Worm (Caenorhabditis elegans): ENCODE results near the gene F53B2.5.
"Not testable (repeated sequence)": the region's sequence is repeated elsewhere in the genome, so short reads cannot be mapped to it uniquely, and the experiment has no call there.

Gene F53B2.5

DNA sequence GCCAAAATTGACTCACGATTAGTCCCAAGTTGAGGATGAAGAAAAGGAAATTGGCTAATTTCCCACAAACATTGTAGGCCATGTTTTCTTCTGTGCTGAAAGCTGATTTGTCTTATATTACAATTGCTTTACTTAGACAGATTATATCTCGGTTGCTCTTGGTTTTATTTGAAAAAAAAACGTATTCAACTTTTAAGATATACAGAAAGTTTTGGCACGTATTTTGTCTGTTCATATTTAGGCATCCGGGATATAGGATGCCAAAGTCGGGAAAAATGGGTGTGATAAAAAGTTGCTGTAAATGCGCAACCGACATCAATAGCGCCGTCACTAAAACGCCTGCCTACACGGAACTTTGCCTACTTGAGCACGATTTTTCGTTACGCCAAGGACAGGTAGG, 10.8 kb downstream of the F53B2.5 start, which contains the start of gene tsp-4:
TSS of gene tsp-4 (minus strand) at position 101 of the 400 bp plus-strand sequence.
- TF ChIP-seq ceh-13 (GFP tag; optimal IDR thresholded peaks at IDR 0.05) (no peak), pes-1 (GFP tag; IDR thresholded peaks at IDR 0.05) (no peak), aly-1 (tag; optimal IDR thresholded peaks at IDR 0.05) (no peak), B0310.2 (tag; optimal IDR thresholded peaks at IDR 0.05) (no peak), hmg-4 (GFP tag; optimal IDR thresholded peaks at IDR 0.05) (no peak), tbx-11 (GFP tag; IDR thresholded peaks at IDR 0.05) (no peak), tbx-37 (GFP tag; conservative IDR thresholded peaks at IDR 0.05) (no peak), hnd-1 (tag; optimal IDR thresholded peaks at IDR 0.05) (no peak), ama-1 (optimal IDR thresholded peaks at IDR 0.05) (no peak), tra-4 (tag; optimal IDR thresholded peaks at IDR 0.05) (no peak), hmbx-1 (tag; optimal IDR thresholded peaks at IDR 0.05) (no peak), ets-7 (tag; optimal IDR thresholded peaks at IDR 0.05) (no peak), F13C5.2 (tag; optimal IDR thresholded peaks at IDR 0.05) (no peak), flt-1 (GFP tag; IDR thresholded peaks at IDR 0.05) (no peak), ceh-36 (tag; optimal IDR thresholded peaks at IDR 0.05) (no peak), sea-1 (GFP tag; conservative IDR thresholded peaks at IDR 0.05) (no peak)

DNA sequence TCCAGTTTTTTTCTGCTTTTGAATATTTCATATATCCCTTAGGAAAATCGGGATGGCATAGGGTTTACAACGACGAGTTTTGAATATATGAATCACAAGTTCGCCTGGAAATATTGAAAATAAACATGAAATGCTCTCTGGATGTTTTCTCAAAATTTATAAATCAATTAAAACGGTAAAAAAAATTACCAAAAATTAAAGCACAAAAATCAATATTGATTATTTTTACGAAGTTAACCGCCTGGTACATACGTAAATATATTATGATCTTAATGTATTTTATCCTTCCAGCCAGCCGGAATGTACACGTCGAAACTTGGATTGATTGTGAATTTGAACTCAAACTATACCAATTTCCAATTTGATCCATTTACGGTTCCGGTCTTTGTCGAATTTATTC, 25.6 kb downstream of the F53B2.5 start, which contains the start of gene sru-17:
TSS of gene sru-17 (plus strand) at position 301 of the 400 bp plus-strand sequence.
- TF ChIP-seq hmg-4 (GFP tag; optimal IDR thresholded peaks at IDR 0.05); scrt-1 (GFP tag; IDR thresholded peaks at IDR 0.05); hmbx-1 (tag; optimal IDR thresholded peaks at IDR 0.05): not testable (repeated sequence)

DNA sequence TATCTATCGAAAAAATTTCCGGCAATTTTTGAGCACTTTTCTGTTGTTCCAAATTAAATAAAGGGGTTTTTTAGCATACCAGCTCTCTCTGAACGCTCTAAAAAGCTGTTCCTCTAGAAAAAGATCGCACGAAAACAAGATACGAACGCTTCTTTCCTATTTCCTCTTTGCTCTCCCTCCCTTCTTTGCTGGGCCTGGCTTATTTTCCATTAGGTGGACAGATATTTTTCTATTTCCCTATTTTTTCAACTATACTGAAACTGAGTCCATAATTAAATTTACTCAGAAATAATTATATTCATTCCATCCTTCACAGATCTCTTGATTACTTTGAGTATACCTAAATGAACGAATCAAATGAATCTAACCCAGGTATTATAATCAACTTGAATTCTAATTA, 29.0 kb downstream of the F53B2.5 start, which contains the start of gene sru-18:
TSS of gene sru-18 (plus strand) at position 301 of the 400 bp plus-strand sequence.
- TF ChIP-seq tra-4 (tag; optimal IDR thresholded peaks at IDR 0.05) (no peak), ceh-36 (tag; optimal IDR thresholded peaks at IDR 0.05) (no peak), pes-1 (GFP tag; IDR thresholded peaks at IDR 0.05) (no peak), ets-7 (tag; optimal IDR thresholded peaks at IDR 0.05) (no peak), ceh-13 (GFP tag; optimal IDR thresholded peaks at IDR 0.05) (no peak), scrt-1 (GFP tag; IDR thresholded peaks at IDR 0.05) (no peak), F13C5.2 (tag; optimal IDR thresholded peaks at IDR 0.05) (no peak), hmbx-1 (tag; optimal IDR thresholded peaks at IDR 0.05) (no peak), hnd-1 (tag; optimal IDR thresholded peaks at IDR 0.05) (no peak), B0310.2 (tag; optimal IDR thresholded peaks at IDR 0.05) (no peak), sea-1 (GFP tag; conservative IDR thresholded peaks at IDR 0.05) (no peak), flt-1 (GFP tag; IDR thresholded peaks at IDR 0.05) (no peak), aly-1 (tag; optimal IDR thresholded peaks at IDR 0.05) (no peak), tbx-11 (GFP tag; IDR thresholded peaks at IDR 0.05) (no peak), hmg-4 (GFP tag; optimal IDR thresholded peaks at IDR 0.05) (no peak)

ce11 chrIV:12498238-12498637, 32.7 kb downstream of the F53B2.5 start, which contains the start of gene sru-19:
Gene sru-19, plus strand, starts transcription at chrIV:12498538.
- TF ChIP-seq ceh-13 (GFP tag; optimal IDR thresholded peaks at IDR 0.05) (no peak), sea-1 (GFP tag; conservative IDR thresholded peaks at IDR 0.05) (no peak), tra-4 (tag; optimal IDR thresholded peaks at IDR 0.05) (no peak), hnd-1 (tag; optimal IDR thresholded peaks at IDR 0.05) (no peak), tbx-37 (GFP tag; conservative IDR thresholded peaks at IDR 0.05) (no peak), ceh-36 (tag; optimal IDR thresholded peaks at IDR 0.05) (no peak), ets-7 (tag; optimal IDR thresholded peaks at IDR 0.05) (no peak), scrt-1 (GFP tag; IDR thresholded peaks at IDR 0.05) (no peak), ama-1 (optimal IDR thresholded peaks at IDR 0.05) (no peak), flt-1 (GFP tag; IDR thresholded peaks at IDR 0.05) (no peak), pes-1 (GFP tag; IDR thresholded peaks at IDR 0.05) (no peak), hmbx-1 (tag; optimal IDR thresholded peaks at IDR 0.05) (no peak), tbx-11 (GFP tag; IDR thresholded peaks at IDR 0.05) (no peak), hmg-4 (GFP tag; optimal IDR thresholded peaks at IDR 0.05) (no peak), B0310.2 (tag; optimal IDR thresholded peaks at IDR 0.05) (no peak), aly-1 (tag; optimal IDR thresholded peaks at IDR 0.05) (no peak), F13C5.2 (tag; optimal IDR thresholded peaks at IDR 0.05) (no peak)

DNA sequence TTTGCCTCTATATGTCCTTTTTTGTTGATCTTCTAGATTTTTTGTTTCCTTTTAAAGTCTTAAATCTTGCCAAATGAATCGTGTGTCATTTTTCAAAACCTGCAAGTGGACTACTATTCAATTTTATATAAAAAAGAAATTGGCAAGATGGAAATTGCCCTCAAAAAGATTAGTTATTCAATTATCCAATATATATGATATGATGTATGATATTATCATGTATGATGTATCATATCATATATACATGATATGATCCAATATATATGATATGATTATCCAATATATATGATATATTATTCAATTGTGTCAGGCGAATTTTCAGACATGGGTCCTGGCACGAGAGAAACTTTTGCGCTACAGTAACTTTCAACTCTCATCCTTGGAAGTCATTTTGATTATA, 35.8 kb downstream of the F53B2.5 start, which contains the start of gene sru-20:
TSS of gene sru-20 (plus strand) at position 301 of the 400 bp plus-strand sequence.
- TF ChIP-seq tbx-37 (GFP tag; conservative IDR thresholded peaks at IDR 0.05) (no peak), F13C5.2 (tag; optimal IDR thresholded peaks at IDR 0.05) (no peak), hmbx-1 (tag; optimal IDR thresholded peaks at IDR 0.05) (no peak), hnd-1 (tag; optimal IDR thresholded peaks at IDR 0.05) (no peak), tra-4 (tag; optimal IDR thresholded peaks at IDR 0.05) (no peak), pes-1 (GFP tag; IDR thresholded peaks at IDR 0.05) (no peak), scrt-1 (GFP tag; IDR thresholded peaks at IDR 0.05) (no peak), aly-1 (tag; optimal IDR thresholded peaks at IDR 0.05) (no peak), ceh-36 (tag; optimal IDR thresholded peaks at IDR 0.05) (no peak), ceh-13 (GFP tag; optimal IDR thresholded peaks at IDR 0.05) (no peak), B0310.2 (tag; optimal IDR thresholded peaks at IDR 0.05) (no peak), hmg-4 (GFP tag; optimal IDR thresholded peaks at IDR 0.05) (no peak), flt-1 (GFP tag; IDR thresholded peaks at IDR 0.05) (no peak), tbx-11 (GFP tag; IDR thresholded peaks at IDR 0.05) (no peak)

DNA sequence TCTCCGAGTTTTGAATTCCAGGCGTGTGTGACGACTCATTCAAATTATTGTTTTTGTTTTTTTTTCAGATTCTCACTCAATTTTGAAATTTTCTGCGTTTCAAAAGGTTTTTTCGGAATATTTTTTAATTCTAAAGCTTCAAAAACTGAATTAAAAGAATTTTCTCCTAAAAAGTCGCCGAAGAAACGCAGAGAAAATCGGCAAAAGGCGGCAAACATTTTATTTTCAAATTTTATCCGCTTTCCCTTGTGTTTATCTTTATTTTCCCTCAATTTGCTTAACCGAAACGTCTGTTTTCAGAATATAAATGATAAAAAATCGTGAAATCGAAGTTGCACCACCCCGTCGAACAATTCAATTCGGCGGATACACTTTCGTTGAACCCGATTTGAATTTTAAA, 40.5 kb downstream of the F53B2.5 start, which contains the start of gene him-6:
TSS of gene him-6 (plus strand) at position 301 of the 400 bp plus-strand sequence.
- no peak for TF ChIP-seq flt-1 (GFP tag; IDR thresholded peaks at IDR 0.05)
- no peak for TF ChIP-seq ama-1 (optimal IDR thresholded peaks at IDR 0.05)

- TF ChIP-seq tbx-11 (GFP tag; IDR thresholded peaks at IDR 0.05) = no peak
- no peak for TF ChIP-seq hmbx-1 (tag; optimal IDR thresholded peaks at IDR 0.05)
- TF ChIP-seq hnd-1 (tag; optimal IDR thresholded peaks at IDR 0.05) = no peak
- no peak for TF ChIP-seq tra-4 (tag; optimal IDR thresholded peaks at IDR 0.05)
- TF ChIP-seq ceh-36 (tag; optimal IDR thresholded peaks at IDR 0.05) = no peak
- no peak for TF ChIP-seq B0310.2 (tag; optimal IDR thresholded peaks at IDR 0.05)
Measured at ce11 chrIV:12487194-12487593, 43.8 kb downstream of the F53B2.5 start, which contains the start of gene sru-26. Gene sru-26, plus strand, starts transcription at chrIV:12487494.

DNA sequence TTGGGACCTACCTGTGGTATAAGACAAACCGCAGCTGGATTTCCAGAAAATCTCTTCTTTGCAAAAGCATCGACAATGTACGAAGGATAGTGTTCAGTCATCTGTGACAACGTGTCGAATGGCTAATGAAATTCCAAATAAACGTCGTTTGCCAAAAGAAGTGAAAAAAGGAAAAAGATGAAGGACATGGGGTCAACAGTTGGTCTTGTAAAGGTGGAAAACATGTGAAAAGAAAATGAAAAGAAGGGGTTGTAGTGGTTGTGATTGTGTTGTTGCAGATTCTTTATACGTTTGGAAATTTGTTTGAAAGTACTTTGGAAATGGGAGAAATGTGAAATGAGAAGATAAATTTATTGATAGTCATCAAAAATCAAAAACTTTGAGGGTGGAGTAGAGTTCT, 46.5 kb downstream of the F53B2.5 start, which contains the start of gene T04A11.4:
TSS of gene T04A11.4 (minus strand) at position 101 of the 400 bp plus-strand sequence.
- not testable (repeated sequence) for TF ChIP-seq F13C5.2 (tag; optimal IDR thresholded peaks at IDR 0.05); ama-1 (optimal IDR thresholded peaks at IDR 0.05); aly-1 (tag; optimal IDR thresholded peaks at IDR 0.05)
